Worm (Caenorhabditis elegans): ENCODE results near the gene eff-1.

DNA sequence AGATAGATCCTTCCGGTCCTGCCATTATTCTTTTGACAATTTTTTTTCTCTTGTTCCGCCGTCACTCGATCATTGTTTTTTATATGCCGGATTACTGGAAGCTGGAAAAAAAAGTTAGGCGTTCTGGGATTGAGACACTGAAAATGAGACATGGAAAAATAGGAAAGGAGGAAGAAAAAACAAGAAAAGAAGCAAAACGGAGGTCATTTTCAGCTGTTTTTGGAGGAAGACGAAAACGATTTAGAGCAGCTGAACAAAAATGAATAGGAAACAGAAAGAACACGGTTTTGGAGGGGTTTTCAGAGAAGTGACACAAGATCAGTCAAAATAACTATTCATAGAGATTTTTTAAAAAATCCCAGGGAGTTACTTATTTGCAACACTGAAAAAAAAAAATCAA, 22.6 kb downstream of the eff-1 start, which contains the start of gene amt-3:
- TF ChIP-seq pha-4 (tag; optimal IDR thresholded peaks at IDR 0.05): no peak
- TF ChIP-seq zag-1 (tag; optimal IDR thresholded peaks at IDR 0.05): no peak
- TF ChIP-seq ZK546.5 (tag; optimal IDR thresholded peaks at IDR 0.05): no peak
- TF ChIP-seq unc-62 (GFP tag; optimal IDR thresholded peaks at IDR 0.05): no peak
- TF ChIP-seq R02D3.7 (tag; optimal IDR thresholded peaks at IDR 0.05): no peak
- TF ChIP-seq nhr-11 (tag; optimal IDR thresholded peaks at IDR 0.05): no peak
- TF ChIP-seq mml-1 (tag; optimal IDR thresholded peaks at IDR 0.05): no peak
- TF ChIP-seq egl-27 (tag; optimal IDR thresholded peaks at IDR 0.05): no peak
